Worm (Caenorhabditis elegans): ENCODE measurements around the gene F57B9.3.

- no peak for TF ChIP-seq W03F9.2 (tag; optimal IDR thresholded peaks at IDR 0.05)
- no peak for TF ChIP-seq him-1 (tag; optimal IDR thresholded peaks at IDR 0.05)
These were observed 29.0 kb downstream of the F57B9.3 start for ce11 chrIII:6968655-6969054.
